Fruit fly (Drosophila melanogaster) Kc167 (cell line): Measurements from ENCODE around the gene CG4730.

Source experiments
- Myc ChIP-seq: fragments of >200 bp; optimal IDR thresholded peaks from 2 replicates; lab custom pipeline; 2017; ENCODE audit warnings: missing external identifiers
- h ChIP-seq: fragments of >200 bp; optimal IDR thresholded peaks from 3 replicates; lab custom pipeline; 2018; ENCODE audit warnings: missing external identifiers
- insv ChIP-seq: fragments of >200 bp; optimal IDR thresholded peaks from 3 replicates; lab custom pipeline; 2018; ENCODE audit warnings: missing external identifiers
- psq ChIP-seq: fragments of >200 bp; optimal IDR thresholded peaks from 2 replicates; lab custom pipeline; 2017; ENCODE audit warnings: missing external identifiers

- TF ChIP-seq insv (no peak), h (no peak), Myc (no peak), psq (lab: Kevin White, UChicago) (no peak)
Observed at dm6 chr3R:25694167-25694689, 15.7 kb upstream of the CG4730 start.
